Worm (Caenorhabditis elegans) whole organism, early embryonic: Measurements from ENCODE around the gene C29A12.1.

Source experiments
- F13C5.2 ChIP-seq: sonication (generic microtip); optimal IDR thresholded peaks from 2 replicates; lab custom pipeline; 2017; ENCODE audit warnings: mild to moderate bottlenecking, missing genetic modification characterization, inconsistent platforms, missing compliant biosample characterization
- ama-1 ChIP-seq: fragments of 150-350 bp; optimal IDR thresholded peaks from 2 replicates; lab custom pipeline; 2014
- ceh-36 ChIP-seq: sonication (generic microtip); optimal IDR thresholded peaks from 2 replicates; lab custom pipeline; 2016; ENCODE audit warnings: missing genetic modification characterization, inconsistent platforms, missing compliant biosample characterization
- hnd-1 ChIP-seq: sonication (generic microtip); optimal IDR thresholded peaks from 2 replicates; lab custom pipeline; 2016; ENCODE audit warnings: missing genetic modification characterization, missing compliant biosample characterization
- scrt-1 ChIP-seq: fragments of 200-800 bp; sonication (Bioruptor generic); IDR thresholded peaks from 2 replicates; pipeline ENCODE4 v1.3.6; 2022; ENCODE audit warnings: missing genetic modification characterization, missing compliant biosample characterization
- sea-1 ChIP-seq: fragments of 200-800 bp; sonication (Bioruptor generic); conservative IDR thresholded peaks from 2 replicates; pipeline ENCODE4 v1.3.6; 2022; ENCODE audit warnings: missing genetic modification characterization, missing compliant biosample characterization
- tbx-11 ChIP-seq: fragments of 200-800 bp; sonication (Bioruptor generic); IDR thresholded peaks from 2 replicates; pipeline ENCODE4 v1.3.6; 2022; ENCODE audit warnings: missing genetic modification characterization, missing compliant biosample characterization
- tbx-37 ChIP-seq: fragments of 200-800 bp; sonication (Bioruptor generic); conservative IDR thresholded peaks from 2 replicates; pipeline ENCODE4 v1.3.6; 2022; ENCODE audit warnings: missing genetic modification reagents, missing genetic modification characterization, missing compliant biosample characterization

DNA sequence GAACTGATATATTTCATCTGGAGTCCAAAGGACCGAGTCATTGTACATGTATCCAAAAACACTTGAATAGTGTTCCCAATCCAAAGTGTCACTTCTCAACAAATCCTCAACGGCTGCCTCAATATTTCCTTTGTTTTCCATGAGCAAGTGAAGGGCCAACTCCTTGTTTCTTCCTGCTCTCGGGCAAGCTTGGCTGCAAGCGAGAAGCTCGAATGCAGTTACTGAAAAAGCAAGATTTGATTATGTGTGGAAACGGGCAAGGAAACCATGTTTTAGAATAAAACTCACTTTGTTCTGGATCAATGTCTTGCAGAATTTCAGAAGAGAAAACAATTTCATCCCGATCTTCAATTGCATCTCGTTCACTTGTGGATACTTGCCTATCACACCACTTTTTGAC is 40.9 kb upstream of the C29A12.1 start:
- no peak for TF ChIP-seq sea-1 (GFP tag; lab: Robert Waterston, UW)
- no peak for TF ChIP-seq tbx-37
- TF ChIP-seq F13C5.2 (tag; lab: Kevin White, UChicago) = no peak
- no peak for TF ChIP-seq tbx-11 (GFP tag; lab: Robert Waterston, UW)
- no peak for TF ChIP-seq scrt-1 (GFP tag; lab: Robert Waterston, UW)
- TF ChIP-seq ama-1 (lab: Kevin White, UChicago) = no peak
- TF ChIP-seq hnd-1 (tag; lab: Kevin White, UChicago) = no peak
- TF ChIP-seq ceh-36 (tag; lab: Kevin White, UChicago) = no peak
